Fruit fly (Drosophila melanogaster) whole organism, wandering third instar larva: ENCODE data around the gene CG8993.

Experiments
- Dfd ChIP-seq: fragments of >200 bp; optimal IDR thresholded peaks from 2 replicates; lab custom pipeline; 2017; ENCODE audit warnings: missing biosample characterization, missing genetic modification characterization
- GATAd ChIP-seq: sonication (Bioruptor generic); optimal IDR thresholded peaks from 2 replicates; lab custom pipeline; 2016; ENCODE audit warnings: missing biosample characterization, missing genetic modification characterization
- HLH106 ChIP-seq: fragments of 200-800 bp; optimal IDR thresholded peaks from 3 replicates; lab custom pipeline; 2019; ENCODE audit warnings: missing biosample characterization, mild to moderate bottlenecking, missing genetic modification characterization, moderate library complexity
- Hr78 ChIP-seq: fragments of >200 bp; optimal IDR thresholded peaks from 2 replicates; lab custom pipeline; 2017; ENCODE audit warnings: missing biosample characterization, missing genetic modification characterization
- Hr83 ChIP-seq: fragments of 200-300 bp; sonication (Bioruptor generic); optimal IDR thresholded peaks from 2 replicates; lab custom pipeline; 2016; ENCODE audit warnings: missing biosample characterization, mild to moderate bottlenecking, missing genetic modification characterization, moderate library complexity; ENCODE audit not compliant: poor library complexity, severe bottlenecking
- Jra ChIP-seq: sonication (Bioruptor generic); optimal IDR thresholded peaks from 2 replicates; lab custom pipeline; 2016; ENCODE audit warnings: missing biosample characterization, missing genetic modification characterization
- OdsH ChIP-seq: fragments of 200-800 bp; sonication (Bioruptor generic); optimal IDR thresholded peaks from 2 replicates; lab custom pipeline; 2016; ENCODE audit warnings: missing biosample characterization, mild to moderate bottlenecking, missing genetic modification characterization
- Sp1 ChIP-seq: fragments of 200-800 bp; sonication (Bioruptor generic); optimal IDR thresholded peaks from 3 replicates; lab custom pipeline; 2019; ENCODE audit warnings: missing biosample characterization, mild to moderate bottlenecking, missing genetic modification characterization, moderate library complexity
- Vsx2 ChIP-seq: fragments of 200-300, 225-300 bp; sonication (Bioruptor generic); optimal IDR thresholded peaks from 2 replicates; lab custom pipeline; 2018; ENCODE audit warnings: missing biosample characterization, missing genetic modification characterization; ENCODE audit not compliant: partially characterized antibody
- ey ChIP-seq: fragments of 200-800 bp; sonication (Bioruptor generic); optimal IDR thresholded peaks from 2 replicates; lab custom pipeline; 2016; ENCODE audit warnings: missing biosample characterization, missing genetic modification characterization
- fru ChIP-seq: fragments of 200-800 bp; sonication (Bioruptor generic); optimal IDR thresholded peaks from 3 replicates; lab custom pipeline; 2016; ENCODE audit warnings: missing biosample characterization, mild to moderate bottlenecking, missing genetic modification characterization
- h ChIP-seq: fragments of 200-800 bp; sonication (Bioruptor generic); optimal IDR thresholded peaks from 3 replicates; lab custom pipeline; 2016; ENCODE audit warnings: missing biosample characterization, mild to moderate bottlenecking, missing genetic modification characterization
- pan ChIP-seq: fragments of >200 bp; optimal IDR thresholded peaks from 2 replicates; lab custom pipeline; 2017
- rgr ChIP-seq: fragments of 200-800 bp; sonication (Bioruptor generic); optimal IDR thresholded peaks from 3 replicates; lab custom pipeline; 2016; ENCODE audit warnings: missing biosample characterization, mild to moderate bottlenecking, missing genetic modification characterization

DNA sequence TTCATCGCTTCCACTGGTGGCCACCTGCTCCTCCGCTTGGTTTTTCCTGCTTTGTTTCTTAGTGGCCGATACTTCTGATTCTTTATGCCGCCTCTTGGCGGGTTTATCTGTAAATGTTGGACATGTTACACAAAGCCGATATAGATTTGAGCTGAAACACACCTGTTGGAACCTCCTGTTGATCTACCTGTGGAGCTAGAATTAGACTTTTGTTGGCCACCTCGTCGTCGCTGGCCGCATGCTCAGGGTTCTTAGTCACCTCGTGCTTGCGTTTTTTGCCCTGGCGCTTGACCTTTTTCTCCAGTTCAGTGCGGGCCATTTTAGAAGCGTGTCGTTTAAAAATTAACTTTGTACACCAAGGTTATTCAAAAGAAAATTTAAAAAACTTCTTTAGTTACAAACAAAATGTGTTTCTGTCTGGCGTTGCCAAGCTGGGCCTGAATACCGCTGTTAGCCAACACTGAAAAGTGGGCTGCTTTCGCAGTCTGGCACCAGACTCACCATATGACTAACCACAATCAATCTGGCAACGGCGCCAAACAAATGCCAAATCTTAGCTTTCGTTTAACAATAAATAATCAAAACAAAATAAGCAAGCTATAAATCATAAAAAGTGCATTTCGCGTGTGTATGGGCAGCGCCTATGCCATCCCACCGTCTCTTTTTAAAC lies 5.2 kb downstream of the CG8993 start, which contains the start of the genes CG15877 and Svil:
- TF ChIP-seq Vsx2 (no peak), pan (no peak), ey (GFP tag; lab: Kevin White, UChicago) (no peak), Hr78 (GFP tag; lab: Kevin White, UChicago) (no peak), Hr83 (GFP tag; lab: Kevin White, UChicago) (no peak), h (peak; percentile 15), rgr (GFP tag; lab: Kevin White, UChicago) (no peak), fru (no peak), GATAd (GFP tag; lab: Kevin White, UChicago) (no peak), Jra (GFP tag; lab: Kevin White, UChicago) (no peak), Sp1 (no peak), HLH106 (tag; lab: Kevin White, UChicago) (no peak), Dfd (GFP tag; lab: Kevin White, UChicago) (no peak), OdsH (no peak)
